Worm (Caenorhabditis elegans) whole organism, L4 larva: ENCODE results near the gene srd-19.

ENCODE experiments used
- D1046.2 ChIP-seq: fragments of 200-800 bp; sonication (Bioruptor generic); IDR thresholded peaks from 2 replicates; pipeline ENCODE4 v1.3.6; 2022; ENCODE audit warnings: missing genetic modification characterization, missing compliant biosample characterization
- F26F4.8 ChIP-seq: fragments of 200-800 bp; sonication (Bioruptor generic); conservative IDR thresholded peaks from 2 replicates; pipeline ENCODE4 v1.3.6; 2022; ENCODE audit warnings: missing genetic modification characterization, missing compliant biosample characterization
- F44E2.7 ChIP-seq: fragments of 200-800 bp; sonication (Bioruptor generic); IDR thresholded peaks from 2 replicates; pipeline ENCODE4 v2.1.2; 2022; ENCODE audit warnings: missing genetic modification characterization, missing compliant biosample characterization
- F49E8.2 ChIP-seq: sonication (generic microtip); optimal IDR thresholded peaks from 2 replicates; lab custom pipeline; 2016; ENCODE audit warnings: missing compliant biosample characterization, mild to moderate bottlenecking, missing genetic modification characterization, borderline replicate concordance
- R02D3.7 ChIP-seq: fragments of 150-350 bp; sonication (generic microtip); optimal IDR thresholded peaks from 3 replicates; lab custom pipeline; 2014; ENCODE audit warnings: missing biosample characterization, missing genetic modification characterization
- Y5F2A.4 ChIP-seq: fragments of 200-800 bp; sonication (Bioruptor generic); optimal IDR thresholded peaks from 2 replicates; lab custom pipeline; 2018; ENCODE audit warnings: mild to moderate bottlenecking, missing genetic modification characterization, missing compliant biosample characterization
- Y75B8A.6 ChIP-seq: fragments of 200-800 bp; sonication (Bioruptor generic); IDR thresholded peaks from 2 replicates; pipeline ENCODE4 v1.3.6; 2022; ENCODE audit warnings: missing genetic modification reagents, missing genetic modification characterization, missing compliant biosample characterization
- ZK546.5 ChIP-seq, 2 experiments: sonication (generic microtip); optimal IDR thresholded peaks; 2 replicates each; lab custom pipeline; 2017; ENCODE audit warnings: missing biosample characterization in 2 of 2, missing genetic modification characterization in 2 of 2
- aha-1 ChIP-seq: fragments of 150-350 bp; peaks from one replicate; lab custom pipeline; 2014; ENCODE audit warnings: missing biosample characterization, missing genetic modification characterization
- ceh-20 ChIP-seq: fragments of 200-800 bp; sonication (Bioruptor generic); IDR thresholded peaks from 2 replicates; pipeline ENCODE4 v1.3.6; 2022; ENCODE audit warnings: missing genetic modification reagents, missing genetic modification characterization, missing compliant biosample characterization
- ceh-28 ChIP-seq: fragments of 150-350 bp; optimal IDR thresholded peaks from 2 replicates; lab custom pipeline; 2014; ENCODE audit warnings: missing biosample characterization, missing genetic modification reagents, missing genetic modification characterization
- ceh-44 ChIP-seq: fragments of 200-800 bp; sonication (Bioruptor generic); IDR thresholded peaks from 2 replicates; pipeline ENCODE4 v1.3.6; 2022; ENCODE audit warnings: missing genetic modification reagents, missing genetic modification characterization, missing compliant biosample characterization
- ceh-82 ChIP-seq: sonication (generic microtip); optimal IDR thresholded peaks from 2 replicates; lab custom pipeline; 2017; ENCODE audit warnings: missing biosample characterization, missing genetic modification characterization
- ces-1 ChIP-seq: fragments of 150-350 bp; sonication (generic microtip); optimal IDR thresholded peaks from 4 replicates; lab custom pipeline; 2014; ENCODE audit warnings: missing biosample characterization, missing genetic modification reagents, missing genetic modification characterization
- ctbp-1 ChIP-seq: fragments of 200-800 bp; sonication (Bioruptor generic); IDR thresholded peaks from 2 replicates; pipeline ENCODE4 v1.3.6; 2022; ENCODE audit warnings: missing genetic modification reagents, missing genetic modification characterization, missing compliant biosample characterization
- daf-16 ChIP-seq, 3 experiments: sonication (generic microtip); optimal IDR thresholded peaks; 2 replicates each; lab custom pipeline; 2016 to 2017; ENCODE audit warnings: missing genetic modification characterization in 3 of 3, missing genetic modification reagents in 3 of 3, mild to moderate bottlenecking in 2 of 3, missing compliant biosample characterization in 2 of 3, missing biosample characterization in 1 of 3, moderate library complexity in 1 of 3
- daf-19 ChIP-seq: fragments of 200-800 bp; sonication (Bioruptor generic); conservative IDR thresholded peaks from 2 replicates; pipeline ENCODE4 v1.3.6; 2022; ENCODE audit warnings: missing genetic modification characterization, missing compliant biosample characterization
- dmd-8 ChIP-seq: fragments of 200-800 bp; sonication (Bioruptor generic); IDR thresholded peaks from 2 replicates; pipeline ENCODE4 v1.3.6; 2022; ENCODE audit warnings: missing genetic modification characterization, missing compliant biosample characterization
- dmd-9 ChIP-seq: fragments of 200-800 bp; sonication (Bioruptor generic); IDR thresholded peaks from 2 replicates; pipeline ENCODE4 v1.3.6; 2022; ENCODE audit warnings: missing genetic modification reagents, missing genetic modification characterization, missing compliant biosample characterization
- egl-43 ChIP-seq: fragments of 200-800 bp; sonication (Bioruptor generic); IDR thresholded peaks from 2 replicates; pipeline ENCODE4 v1.3.6; 2022; ENCODE audit warnings: missing genetic modification reagents, missing genetic modification characterization, missing compliant biosample characterization
- hif-1 ChIP-seq, 2 experiments: sonication (generic microtip); optimal IDR thresholded peaks; 2 replicates each; lab custom pipeline; 2016 to 2017; ENCODE audit warnings: missing compliant biosample characterization in 2 of 2, missing genetic modification characterization in 2 of 2, missing genetic modification reagents in 2 of 2, missing genotype in 2 of 2, mild to moderate bottlenecking in 1 of 2
- hlh-11 ChIP-seq: fragments of 200-800 bp; sonication (Bioruptor generic); optimal IDR thresholded peaks from 2 replicates; lab custom pipeline; 2018; ENCODE audit warnings: mild to moderate bottlenecking, missing genetic modification characterization, missing compliant biosample characterization
- hlh-30 ChIP-seq: sonication (generic microtip); optimal IDR thresholded peaks from 2 replicates; lab custom pipeline; 2017; ENCODE audit warnings: antibody characterized with exemption, mild to moderate bottlenecking, missing genetic modification characterization, missing compliant biosample characterization; ENCODE audit not compliant: insufficient read depth
- lin-1 ChIP-seq: fragments of 200-800 bp; sonication (Bioruptor generic); IDR thresholded peaks from 2 replicates; pipeline ENCODE4 v1.3.6; 2022; ENCODE audit warnings: missing genetic modification reagents, missing genetic modification characterization, missing compliant biosample characterization
- lin-13 ChIP-seq: fragments of 150-350 bp; optimal IDR thresholded peaks from 2 replicates; lab custom pipeline; 2014; ENCODE audit warnings: missing biosample characterization, missing genetic modification reagents, missing genetic modification characterization
- lin-38 ChIP-seq: fragments of 200-800 bp; sonication (Bioruptor generic); IDR thresholded peaks from 2 replicates; pipeline ENCODE4 v1.3.6; 2022; ENCODE audit warnings: missing genetic modification reagents, missing genetic modification characterization, missing compliant biosample characterization
- lin-39 ChIP-seq: fragments of 150-350 bp; optimal IDR thresholded peaks from 2 replicates; lab custom pipeline; 2014; ENCODE audit warnings: missing biosample characterization, missing genetic modification reagents, missing genetic modification characterization
- lir-3 ChIP-seq: sonication (generic microtip); optimal IDR thresholded peaks from 2 replicates; lab custom pipeline; 2016; ENCODE audit warnings: mild to moderate bottlenecking, missing genetic modification characterization, missing compliant biosample characterization
- lsy-2 ChIP-seq, 2 experiments: fragments of 150-350 bp in 1 of 2; sonication (generic microtip) in 1 of 2; optimal IDR thresholded peaks; 2 replicates each; lab custom pipeline; 2014 to 2017; ENCODE audit warnings: missing biosample characterization in 2 of 2, missing genetic modification characterization in 2 of 2
- mdl-1 ChIP-seq, 2 experiments: fragments of 150-350 bp in 1 of 2; sonication (generic microtip) in 1 of 2; optimal IDR thresholded peaks; 2 replicates each; lab custom pipeline; 2014 to 2017; ENCODE audit warnings: missing biosample characterization in 2 of 2, missing genetic modification characterization in 2 of 2
- nhr-10 ChIP-seq: fragments of 150-350 bp; optimal IDR thresholded peaks from 2 replicates; lab custom pipeline; 2014; ENCODE audit warnings: missing biosample characterization, missing genetic modification characterization
- nhr-102 ChIP-seq: sonication (generic microtip); optimal IDR thresholded peaks from 2 replicates; lab custom pipeline; 2016; ENCODE audit warnings: mild to moderate bottlenecking, missing genetic modification characterization, moderate library complexity, missing compliant biosample characterization
- nhr-25 ChIP-seq: sonication (generic microtip); optimal IDR thresholded peaks from 2 replicates; lab custom pipeline; 2017; ENCODE audit warnings: missing genetic modification characterization, mild to moderate bottlenecking, missing compliant biosample characterization, antibody characterized with exemption, moderate library complexity, borderline replicate concordance; ENCODE audit not compliant: insufficient read depth
- nhr-28 ChIP-seq: fragments of 150-350 bp; optimal IDR thresholded peaks from 2 replicates; lab custom pipeline; 2014; ENCODE audit warnings: missing biosample characterization, missing genetic modification characterization
- nhr-42 ChIP-seq: fragments of 200-800 bp; sonication (Bioruptor generic); IDR thresholded peaks from 2 replicates; pipeline ENCODE4 v1.3.6; 2022; ENCODE audit warnings: missing genetic modification characterization, missing compliant biosample characterization
- nhr-6 ChIP-seq: fragments of 150-350 bp; optimal IDR thresholded peaks from 2 replicates; lab custom pipeline; 2014; ENCODE audit warnings: missing biosample characterization, missing genetic modification characterization
- nhr-76 ChIP-seq: fragments of 150-350 bp; optimal IDR thresholded peaks from 2 replicates; lab custom pipeline; 2014; ENCODE audit warnings: missing biosample characterization, missing genetic modification characterization
- nhr-77 ChIP-seq: fragments of 150-350 bp; optimal IDR thresholded peaks from 2 replicates; lab custom pipeline; 2014; ENCODE audit warnings: missing biosample characterization, missing genetic modification characterization
- pqm-1 ChIP-seq: sonication (generic microtip); optimal IDR thresholded peaks from 2 replicates; lab custom pipeline; 2017; ENCODE audit warnings: missing biosample characterization, missing genetic modification characterization
- rbr-2 ChIP-seq: sonication (generic microtip); optimal IDR thresholded peaks from 2 replicates; lab custom pipeline; 2016; ENCODE audit warnings: missing genotype, missing genetic modification characterization, missing compliant biosample characterization
- skn-1 ChIP-seq: fragments of 150-350 bp; optimal IDR thresholded peaks from 2 replicates; lab custom pipeline; 2014; ENCODE audit warnings: missing biosample characterization, missing genetic modification characterization
- snpc-4 ChIP-seq: fragments of 150-350 bp; optimal IDR thresholded peaks from 2 replicates; lab custom pipeline; 2014; ENCODE audit warnings: missing biosample characterization, missing genetic modification characterization
- tag-97 ChIP-seq: fragments of 200-800 bp; sonication (Bioruptor generic); IDR thresholded peaks from 2 replicates; pipeline ENCODE4 v1.3.6; 2022; ENCODE audit warnings: missing genetic modification characterization, missing compliant biosample characterization
- unc-39 ChIP-seq: sonication (generic microtip); optimal IDR thresholded peaks from 2 replicates; lab custom pipeline; 2017; ENCODE audit warnings: missing biosample characterization, missing genetic modification characterization
- vab-7 ChIP-seq: fragments of 200-800 bp; sonication (Bioruptor generic); IDR thresholded peaks from 2 replicates; pipeline ENCODE4 v1.3.6; 2022; ENCODE audit warnings: missing genetic modification reagents, missing genetic modification characterization, missing compliant biosample characterization
- zag-1 ChIP-seq: fragments of 150-350 bp; optimal IDR thresholded peaks from 2 replicates; lab custom pipeline; 2014; ENCODE audit warnings: missing biosample characterization, missing genetic modification characterization
- zfp-2 ChIP-seq: sonication (generic microtip); optimal IDR thresholded peaks from 2 replicates; lab custom pipeline; 2016; ENCODE audit warnings: mild to moderate bottlenecking, missing genetic modification characterization, missing compliant biosample characterization
- zfp-3 ChIP-seq: fragments of 200-800 bp; sonication (Bioruptor generic); conservative IDR thresholded peaks from 2 replicates; pipeline ENCODE4 v1.3.6; 2022; ENCODE audit warnings: missing genetic modification reagents, missing genetic modification characterization, missing compliant biosample characterization
- zip-11 ChIP-seq: fragments of 200-800 bp; sonication (Bioruptor generic); IDR thresholded peaks from 2 replicates; pipeline ENCODE4 v1.3.6; 2022; ENCODE audit warnings: missing genetic modification characterization, missing compliant biosample characterization
- ztf-11 ChIP-seq: fragments of 150-350 bp; optimal IDR thresholded peaks from 2 replicates; lab custom pipeline; 2014; ENCODE audit warnings: missing biosample characterization, missing genetic modification characterization

Gene srd-19

ce11 chrV:13464123-13464522 lies 35.6 kb upstream of the srd-19 start (continued):
- no peak for TF ChIP-seq Y5F2A.4 (GFP tag; lab: Kevin White, UChicago)
- no peak for TF ChIP-seq zip-11
- TF ChIP-seq mdl-1 (tag; optimal IDR thresholded peaks at IDR 0.05; lab: Kevin White, UChicago): no peak
- no peak for TF ChIP-seq hlh-11 (tag; lab: Kevin White, UChicago)
- no peak for TF ChIP-seq lir-3 (tag; lab: Kevin White, UChicago)
- TF ChIP-seq Y75B8A.6: no peak
- no peak for TF ChIP-seq ceh-28 (tag; lab: Kevin White, UChicago)
- no peak for TF ChIP-seq R02D3.7 (tag; lab: Kevin White, UChicago)
- no peak for TF ChIP-seq zag-1 (tag; lab: Kevin White, UChicago)
- no peak for TF ChIP-seq vab-7 (GFP tag; lab: Robert Waterston, UW)
- no peak for TF ChIP-seq dmd-8 (GFP tag; lab: Robert Waterston, UW)
- TF ChIP-seq nhr-76 (tag; lab: Kevin White, UChicago): no peak
- TF ChIP-seq daf-16 (GFP tag; optimal IDR thresholded peaks at IDR 0.05; lab: Kevin White, UChicago): no peak
- peak; percentile 4 for TF ChIP-seq daf-16 (tag; optimal IDR thresholded peaks at IDR 0.05; lab: Kevin White, UChicago)
- no peak for TF ChIP-seq rbr-2 (tag; lab: Kevin White, UChicago)
- TF ChIP-seq nhr-25 (tag; lab: Kevin White, UChicago): no peak
- peak; percentile 54 for TF ChIP-seq aha-1

ce11 chrV:13462974-13463373 lies 34.4 kb upstream of the srd-19 start, which contains the start of gene frm-10:
Gene frm-10, plus strand, starts transcription at chrV:13463207.
- TF ChIP-seq lsy-2 (tag; optimal IDR thresholded peaks at IDR 0.05; lab: Kevin White, UChicago) (peak; percentile 55 to 67), aha-1 (no peak), F26F4.8 (GFP tag; lab: Robert Waterston, UW) (no peak), nhr-6 (tag; lab: Kevin White, UChicago) (peak; percentile 88), F44E2.7 (GFP tag; lab: Robert Waterston, UW) (no peak), ZK546.5 (tag; optimal IDR thresholded peaks at IDR 0.05; lab: Kevin White, UChicago) (no peak), lir-3 (tag; lab: Kevin White, UChicago) (no peak), dmd-8 (GFP tag; lab: Robert Waterston, UW) (no peak), egl-43 (GFP tag; lab: Robert Waterston, UW) (no peak), hif-1 (tag; optimal IDR thresholded peaks at IDR 0.05; lab: Kevin White, UChicago) (peak in 1 of 2 experiments; percentile 76), hlh-30 (tag; lab: Kevin White, UChicago) (peak; percentile 97), zfp-2 (tag; lab: Kevin White, UChicago) (no peak), F49E8.2 (no peak), lin-13 (GFP tag; lab: Kevin White, UChicago) (peak; percentile 58), skn-1 (tag; lab: Kevin White, UChicago) (no peak), D1046.2 (GFP tag; lab: Robert Waterston, UW) (no peak), nhr-28 (tag; lab: Kevin White, UChicago) (peak; percentile 94), nhr-42 (no peak), nhr-77 (tag; lab: Kevin White, UChicago) (peak; percentile 36), hlh-11 (tag; lab: Kevin White, UChicago) (peak; percentile 92), nhr-10 (no peak), lin-38 (no peak), ztf-11 (tag; lab: Kevin White, UChicago) (no peak), snpc-4 (tag; lab: Kevin White, UChicago) (no peak), daf-19 (no peak), nhr-102 (tag; lab: Kevin White, UChicago) (peak; percentile 47), zfp-3 (no peak), pqm-1 (tag; lab: Kevin White, UChicago) (peak; percentile 82), ces-1 (GFP tag; lab: Kevin White, UChicago) (no peak), lin-39 (tag; lab: Kevin White, UChicago) (no peak), ctbp-1 (GFP tag; lab: Robert Waterston, UW) (no peak), ceh-82 (tag; lab: Kevin White, UChicago) (no peak), unc-39 (no peak), ceh-44 (GFP tag; lab: Robert Waterston, UW) (no peak), lin-1 (GFP tag; lab: Robert Waterston, UW) (peak; percentile 69; the same call in 1 of the 2 replicates), mdl-1 (tag; optimal IDR thresholded peaks at IDR 0.05; lab: Kevin White, UChicago) (peak in 1 of 2 experiments; percentile 75), dmd-9 (GFP tag; lab: Robert Waterston, UW) (no peak), ceh-20 (peak; percentile 42; the same call in 1 of the 2 replicates), tag-97 (GFP tag; lab: Robert Waterston, UW) (no peak)
